Worm (Caenorhabditis elegans) whole organism, L4/young adult: ENCODE data around the gene tnc-2.

Experiments used
- W03F9.2 ChIP-seq: fragments of 150-350 bp; optimal IDR thresholded peaks from 2 replicates; lab custom pipeline; 2014; ENCODE audit warnings: missing biosample characterization, missing genetic modification characterization
- dao-5 ChIP-seq: sonication (generic microtip); optimal IDR thresholded peaks from 2 replicates; lab custom pipeline; 2016; ENCODE audit warnings: missing genotype, missing genetic modification characterization, moderate library complexity, missing compliant biosample characterization
- him-1 ChIP-seq: sonication (generic microtip); optimal IDR thresholded peaks from 2 replicates; lab custom pipeline; 2016; ENCODE audit warnings: missing genotype, missing genetic modification reagents, missing genetic modification characterization, missing compliant biosample characterization

DNA sequence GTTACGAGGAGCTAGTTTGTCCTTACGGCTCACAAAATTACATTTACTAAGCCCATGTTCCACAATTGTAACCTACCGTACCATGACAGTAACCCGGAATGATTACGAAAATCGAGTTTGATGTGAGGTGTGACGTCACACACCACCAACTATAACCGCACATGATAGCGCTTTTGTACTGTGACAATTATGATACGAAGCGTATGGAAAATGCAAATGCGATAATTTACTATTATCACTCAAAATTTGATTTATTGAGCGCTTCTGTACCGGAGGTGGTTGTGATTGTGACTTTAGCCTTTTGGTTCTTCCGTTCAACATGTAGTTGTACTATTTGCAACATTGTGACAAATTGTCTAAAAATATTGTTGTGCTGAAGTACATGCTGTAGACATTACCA is 19.0 kb downstream of the tnc-2 start:
- TF ChIP-seq him-1 (tag; lab: Kevin White, UChicago) (no peak), dao-5 (no peak), W03F9.2 (tag; lab: Kevin White, UChicago) (no peak)
